Fruit fly (Drosophila melanogaster) whole organism, prepupa: Measurements from ENCODE around the gene comm3.

Experiments
- CG15336 ChIP-seq: fragments of 200-800 bp; sonication (Bioruptor generic); IDR thresholded peaks from 2 replicates; pipeline ENCODE4 v1.3.6; 2022; ENCODE audit warnings: missing biosample characterization, missing genetic modification characterization
- CG32006 ChIP-seq: fragments of 200-800 bp; sonication (Bioruptor generic); optimal IDR thresholded peaks from 3 replicates; lab custom pipeline; 2017; ENCODE audit warnings: missing biosample characterization, mild to moderate bottlenecking, missing genetic modification characterization
- CG3919 ChIP-seq: fragments of 200-800 bp; sonication (Bioruptor generic); optimal IDR thresholded peaks from 3 replicates; lab custom pipeline; 2016; ENCODE audit warnings: missing biosample characterization, missing genetic modification characterization
- CG6163 ChIP-seq: fragments of 200-800 bp; sonication (Bioruptor generic); IDR thresholded peaks from 3 replicates; pipeline ENCODE4 v1.3.6; 2022; ENCODE audit warnings: missing biosample characterization, missing genetic modification characterization
- CG8119 ChIP-seq: fragments of 200-800 bp; sonication (Bioruptor generic); IDR thresholded peaks from 3 replicates; pipeline ENCODE4 v1.3.6; 2022; ENCODE audit warnings: missing biosample characterization, missing genetic modification characterization
- Hr4 ChIP-seq: fragments of 200-800 bp; sonication (Bioruptor generic); optimal IDR thresholded peaks from 3 replicates; lab custom pipeline; 2016; ENCODE audit warnings: missing biosample characterization, missing genetic modification characterization
- Sox14 ChIP-seq: fragments of 200-800 bp; sonication (Bioruptor generic); optimal IDR thresholded peaks from 3 replicates; lab custom pipeline; 2016; ENCODE audit warnings: missing biosample characterization, missing genetic modification characterization
- achi ChIP-seq: fragments of 200-800 bp; sonication (Bioruptor generic); optimal IDR thresholded peaks from 3 replicates; lab custom pipeline; 2016; ENCODE audit warnings: missing biosample characterization, missing genetic modification characterization
- dac ChIP-seq: fragments of 200-800 bp; sonication (Bioruptor generic); optimal IDR thresholded peaks from 2 replicates; lab custom pipeline; 2017; ENCODE audit warnings: missing biosample characterization, mild to moderate bottlenecking, missing genetic modification characterization
- eg ChIP-seq: fragments of 200-800 bp; sonication (Bioruptor generic); IDR thresholded peaks from 3 replicates; pipeline ENCODE4 v1.3.6; 2022; ENCODE audit warnings: missing biosample characterization, missing genetic modification characterization
- fd85E ChIP-seq: fragments of 200-800 bp; sonication (Bioruptor generic); optimal IDR thresholded peaks from 3 replicates; lab custom pipeline; 2016; ENCODE audit warnings: missing biosample characterization, missing genetic modification characterization
- pdm3 ChIP-seq: fragments of 200-800 bp; sonication (Bioruptor generic); optimal IDR thresholded peaks from 3 replicates; lab custom pipeline; 2016; ENCODE audit warnings: missing biosample characterization, missing genetic modification characterization
- topi ChIP-seq: fragments of 200-800 bp; sonication (Bioruptor generic); optimal IDR thresholded peaks from 3 replicates; lab custom pipeline; 2016; ENCODE audit warnings: missing biosample characterization, missing genetic modification characterization

dm6 chr3L:15595175-15595724 lies 52.3 kb downstream of the comm3 start:
- TF ChIP-seq CG3919 (GFP tag; lab: Kevin White, UChicago) (no peak), topi (GFP tag; lab: Kevin White, UChicago) (peak; percentile 2), CG32006 (peak; percentile 39), eg (GFP tag; lab: Robert Waterston, UW) (no peak), CG15336 (no peak), pdm3 (peak; percentile 4), Hr4 (GFP tag; lab: Kevin White, UChicago) (no peak), Sox14 (GFP tag; lab: Kevin White, UChicago) (no peak), achi (GFP tag; lab: Kevin White, UChicago) (peak; percentile 12), CG6163 (GFP tag; lab: Robert Waterston, UW) (no peak), fd85E (no peak), CG8119 (GFP tag; lab: Robert Waterston, UW) (no peak), dac (GFP tag; lab: Kevin White, UChicago) (no peak)
